Fruit fly (Drosophila melanogaster) whole organism, adult: ENCODE measurements around the gene Trax.
A peak's percentile ranks its signal among the peaks of the same experiment; 100 is the strongest.

Source experiments
- CG11617 ChIP-seq: fragments of 200-800 bp; sonication (Bioruptor generic); optimal IDR thresholded peaks from 2 replicates; lab custom pipeline; 2017; ENCODE audit warnings: mild to moderate bottlenecking, missing biosample characterization, missing genetic modification reagents, missing genetic modification characterization
- CG12768 ChIP-seq: fragments of 200-800 bp; sonication (Bioruptor generic); optimal IDR thresholded peaks from 2 replicates; lab custom pipeline; 2017; ENCODE audit warnings: missing biosample characterization, missing genetic modification characterization, mild to moderate bottlenecking, moderate library complexity, missing genetic modification reagents
- CG14711 ChIP-seq: fragments of 200-800 bp; sonication (Bioruptor generic); optimal IDR thresholded peaks from 2 replicates; lab custom pipeline; 2018; ENCODE audit warnings: missing biosample characterization, mild to moderate bottlenecking, missing genetic modification characterization, moderate library complexity
- CG1620 ChIP-seq: fragments of 200-800 bp; sonication (Bioruptor generic); optimal IDR thresholded peaks from 2 replicates; lab custom pipeline; 2016; ENCODE audit warnings: missing biosample characterization, missing genetic modification characterization
- CG33017 ChIP-seq: fragments of 200-800 bp; sonication (Bioruptor generic); optimal IDR thresholded peaks from 2 replicates; lab custom pipeline; 2018; ENCODE audit warnings: missing biosample characterization, mild to moderate bottlenecking, missing genetic modification characterization, moderate library complexity
- CG5204 ChIP-seq: fragments of 200-800 bp; sonication (Bioruptor generic); optimal IDR thresholded peaks from 2 replicates; lab custom pipeline; 2016; ENCODE audit warnings: missing biosample characterization, missing genetic modification characterization
- CG7045 ChIP-seq: fragments of 200-800 bp; sonication (Bioruptor generic); optimal IDR thresholded peaks from 2 replicates; lab custom pipeline; 2017; ENCODE audit warnings: missing biosample characterization, mild to moderate bottlenecking, missing genetic modification characterization
- CG7101 ChIP-seq: fragments of 200-800 bp; sonication (Bioruptor generic); optimal IDR thresholded peaks from 2 replicates; lab custom pipeline; 2018; ENCODE audit warnings: missing biosample characterization, mild to moderate bottlenecking, missing genetic modification characterization, moderate library complexity
- Clk ChIP-seq: fragments of 200-800 bp; sonication (Bioruptor generic); optimal IDR thresholded peaks from 2 replicates; lab custom pipeline; 2017; ENCODE audit warnings: missing biosample characterization, missing genetic modification characterization
- Crg-1 ChIP-seq: fragments of 200-800 bp; sonication (Bioruptor generic); optimal IDR thresholded peaks from 2 replicates; lab custom pipeline; 2016; ENCODE audit warnings: missing biosample characterization, missing genetic modification characterization
- Hr96 ChIP-seq: fragments of 200-800 bp; sonication (Bioruptor generic); optimal IDR thresholded peaks from 2 replicates; lab custom pipeline; 2016; ENCODE audit warnings: missing biosample characterization, missing genetic modification characterization
- Mnt ChIP-seq: fragments of 200-800 bp; sonication (Bioruptor generic); optimal IDR thresholded peaks from 2 replicates; lab custom pipeline; 2016; ENCODE audit warnings: missing biosample characterization, mild to moderate bottlenecking, missing genetic modification characterization
- bab1 ChIP-seq: fragments of 200-800 bp; sonication (Bioruptor generic); optimal IDR thresholded peaks from 3 replicates; lab custom pipeline; 2019; ENCODE audit warnings: missing biosample characterization, mild to moderate bottlenecking, missing genetic modification characterization, moderate library complexity
- cic ChIP-seq: fragments of 200-800 bp; sonication (Bioruptor generic); optimal IDR thresholded peaks from 2 replicates; lab custom pipeline; 2017; ENCODE audit warnings: missing biosample characterization, mild to moderate bottlenecking, missing genetic modification characterization, moderate library complexity
- cnc ChIP-seq, 2 experiments: fragments of >200 bp; optimal IDR thresholded peaks; 2 replicates each; lab custom pipeline; 2017
- kay ChIP-seq: fragments of 200-800 bp; sonication (Bioruptor generic); peaks from one replicate; lab custom pipeline; 2016; ENCODE audit warnings: missing biosample characterization, missing genetic modification characterization, borderline replicate concordance
- ovo ChIP-seq: fragments of 200-800 bp; sonication (Bioruptor generic); optimal IDR thresholded peaks from 2 replicates; lab custom pipeline; 2016; ENCODE audit warnings: missing biosample characterization, missing genetic modification characterization
- pad ChIP-seq: fragments of 200-800 bp; sonication (Bioruptor generic); optimal IDR thresholded peaks from 3 replicates; lab custom pipeline; 2017; ENCODE audit warnings: missing biosample characterization, missing genetic modification characterization, mild to moderate bottlenecking, moderate library complexity, missing genetic modification reagents
- tj ChIP-seq: fragments of 200-800 bp; sonication (Bioruptor generic); optimal IDR thresholded peaks from 3 replicates; lab custom pipeline; 2017; ENCODE audit warnings: missing biosample characterization, mild to moderate bottlenecking, missing genetic modification characterization, moderate library complexity
- toe ChIP-seq: fragments of 200-800 bp; sonication (Bioruptor generic); optimal IDR thresholded peaks from 2 replicates; lab custom pipeline; 2016; ENCODE audit warnings: missing biosample characterization, missing genetic modification characterization

Trax gene

DNA sequence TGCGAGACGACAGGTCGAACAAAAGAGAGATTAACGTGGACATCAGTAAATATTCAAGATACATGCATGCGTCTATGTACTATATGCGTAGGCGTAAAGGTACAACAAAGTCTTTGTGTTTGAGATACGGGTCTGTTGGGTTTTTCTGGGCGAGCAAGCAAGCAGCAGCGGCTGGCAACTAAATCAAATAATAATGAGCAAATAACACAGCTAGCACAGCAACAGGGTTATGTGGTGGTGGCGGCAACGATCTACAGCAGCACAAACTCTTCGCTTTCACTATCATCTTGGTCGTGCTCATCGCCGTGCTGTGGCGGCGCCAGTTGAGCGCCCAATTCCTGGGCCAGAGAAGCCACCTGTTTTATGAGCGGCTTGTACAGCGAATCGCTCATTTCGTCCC lies 7.5 kb upstream of the Trax start:
- TF ChIP-seq Hr96 (GFP tag; lab: Kevin White, UChicago) (no peak), Mnt (GFP tag; lab: Kevin White, UChicago) (no peak), Clk (GFP tag; lab: Kevin White, UChicago) (no peak), bab1 (GFP tag; lab: Kevin White, UChicago) (no peak), tj (GFP tag; lab: Kevin White, UChicago) (no peak)

DNA sequence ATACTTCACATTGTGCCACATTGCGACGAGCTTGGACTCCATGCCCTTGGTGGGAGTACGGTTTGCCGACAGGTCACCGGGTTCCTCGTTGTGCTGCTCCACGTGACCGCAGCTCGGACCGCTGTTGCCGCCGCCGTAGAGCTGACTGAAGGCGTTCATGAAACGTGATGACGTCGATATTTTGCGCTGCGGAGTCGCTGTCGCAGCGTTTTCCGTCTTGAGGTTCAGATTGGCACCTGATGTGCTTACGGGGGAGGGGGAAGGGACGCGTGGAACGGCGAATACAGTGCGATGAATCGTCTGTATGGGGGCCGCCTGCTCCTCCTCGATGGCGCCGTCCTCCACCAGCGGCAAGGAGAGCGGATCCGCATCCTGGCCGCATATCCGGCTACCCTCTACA lies 5.3 kb upstream of the Trax start:
- no peak for TF ChIP-seq CG5204 (GFP tag; lab: Kevin White, UChicago)
- TF ChIP-seq tj (GFP tag; lab: Kevin White, UChicago) = peak; percentile 100
- TF ChIP-seq Mnt (GFP tag; lab: Kevin White, UChicago) = peak; percentile 10

DNA sequence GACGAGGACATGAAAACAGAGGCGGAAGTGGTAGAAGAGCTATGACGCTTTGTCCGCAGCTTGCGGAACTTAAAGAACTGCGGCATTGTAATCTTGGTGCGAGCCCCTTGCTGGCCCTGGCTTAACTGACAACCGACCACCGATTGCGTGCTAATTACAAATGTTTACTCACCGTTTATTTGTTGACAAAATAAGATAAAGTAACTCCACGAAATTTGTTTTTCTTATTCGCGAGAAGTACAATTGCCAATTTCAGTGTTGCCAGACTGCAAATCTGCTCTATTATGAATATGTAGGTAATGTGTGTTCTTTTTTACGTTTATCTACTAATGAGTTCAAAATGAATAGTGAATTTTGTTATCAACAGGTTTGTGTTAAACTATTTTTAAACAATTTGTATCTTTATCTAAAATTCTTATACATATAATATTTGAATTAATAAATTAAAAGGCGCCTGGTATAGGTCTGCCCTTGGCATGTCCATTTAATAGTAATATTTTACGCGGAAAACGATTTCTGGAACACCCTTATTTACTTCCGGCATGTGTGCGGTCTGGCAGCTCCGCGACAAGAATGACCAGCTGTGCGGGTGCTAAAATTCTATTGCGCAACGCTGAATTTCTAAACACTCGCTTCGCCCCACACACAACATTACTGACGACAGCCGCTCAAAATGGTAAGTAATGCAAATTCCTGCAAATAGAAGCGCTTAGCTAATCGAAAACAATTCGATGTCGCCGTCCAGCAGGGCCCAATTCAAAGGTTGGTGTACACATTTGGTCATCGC lies 4.7 kb upstream of the Trax start, which contains the start of the genes Atg4b and Hibch:
Atg4b (minus strand) TSS at position 280 of the 787 bp plus-strand sequence.
Hibch (plus strand) TSS at position 585 of the 787 bp plus-strand sequence.
- TF ChIP-seq Hr96 (GFP tag; lab: Kevin White, UChicago) (no peak), kay (GFP tag; lab: Kevin White, UChicago) (no peak), CG11617 (GFP tag; lab: Kevin White, UChicago) (peak; percentile 86), cic (peak; percentile 76), toe (GFP tag; lab: Kevin White, UChicago) (no peak), bab1 (GFP tag; lab: Kevin White, UChicago) (peak; percentile 88), CG12768 (peak; percentile 90), ovo (GFP tag; lab: Kevin White, UChicago) (peak; percentile 67), CG33017 (tag; lab: Kevin White, UChicago) (peak; percentile 77), CG1620 (peak; percentile 67), pad (GFP tag; lab: Kevin White, UChicago) (peak; percentile 79), CG7101 (tag; lab: Kevin White, UChicago) (peak; percentile 88), tj (GFP tag; lab: Kevin White, UChicago) (no peak), Crg-1 (GFP tag; lab: Kevin White, UChicago) (peak; percentile 79), CG14711 (peak; percentile 84), CG5204 (GFP tag; lab: Kevin White, UChicago) (no peak), cnc (optimal IDR thresholded peaks at IDR 0.05; lab: Kevin White, UChicago) (no peak), Clk (GFP tag; lab: Kevin White, UChicago) (peak; percentile 79), Mnt (GFP tag; lab: Kevin White, UChicago) (peak; percentile 63), CG7045 (GFP tag; lab: Kevin White, UChicago) (peak; percentile 83)

DNA sequence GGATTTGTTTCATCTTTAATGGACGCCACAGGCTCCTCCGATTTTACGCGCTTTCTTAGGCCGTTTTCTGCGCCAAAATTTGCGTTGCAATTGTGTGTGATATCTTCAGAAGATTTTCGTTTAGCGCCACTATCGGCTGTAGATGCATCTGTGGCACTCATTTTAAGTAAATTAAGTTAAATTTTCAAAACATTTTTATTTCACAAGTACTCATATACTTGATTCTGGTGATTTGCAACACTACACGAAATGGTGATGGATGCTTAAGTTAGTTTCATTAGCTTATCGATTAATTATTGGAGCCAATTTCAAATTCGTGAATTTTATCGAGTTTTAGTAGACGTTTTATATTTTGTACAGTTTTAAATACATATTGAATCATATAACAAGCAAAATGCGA lies 2.1 kb downstream of the Trax start, which contains the start of gene CG6171:
CG6171 (minus strand) TSS at position 250 of the 400 bp plus-strand sequence.
- TF ChIP-seq Crg-1 (GFP tag; lab: Kevin White, UChicago) (peak; percentile 17), CG7101 (tag; lab: Kevin White, UChicago) (peak; percentile 44), Hr96 (GFP tag; lab: Kevin White, UChicago) (no peak), CG5204 (GFP tag; lab: Kevin White, UChicago) (no peak), pad (GFP tag; lab: Kevin White, UChicago) (no peak), CG1620 (peak; percentile 41), bab1 (GFP tag; lab: Kevin White, UChicago) (peak; percentile 46), toe (GFP tag; lab: Kevin White, UChicago) (no peak), Mnt (GFP tag; lab: Kevin White, UChicago) (peak; percentile 9), CG11617 (GFP tag; lab: Kevin White, UChicago) (no peak), CG14711 (peak; percentile 38), cnc (optimal IDR thresholded peaks at IDR 0.05; lab: Kevin White, UChicago) (no peak)

DNA sequence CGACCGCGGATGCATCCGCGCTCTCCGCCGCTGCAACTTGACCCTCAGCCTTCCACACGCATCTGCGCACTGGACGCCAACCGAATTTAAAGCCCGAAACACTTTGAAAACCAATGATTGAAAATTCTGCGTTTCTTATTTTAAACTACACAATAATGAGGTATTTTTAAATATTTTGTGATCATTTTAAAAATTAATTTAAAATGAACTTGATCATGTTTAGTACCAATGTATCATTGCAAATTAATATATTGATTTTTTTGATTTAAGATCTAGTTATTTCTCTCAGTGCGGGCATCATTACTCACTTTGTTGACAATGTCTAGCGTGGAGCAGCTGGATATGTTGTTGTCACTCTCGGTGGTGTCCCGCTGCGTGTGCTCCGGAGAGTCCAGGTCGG lies 5.3 kb downstream of the Trax start:
- peak; percentile 76 for TF ChIP-seq CG7101 (tag; lab: Kevin White, UChicago)
- no peak for TF ChIP-seq Hr96 (GFP tag; lab: Kevin White, UChicago)
- TF ChIP-seq CG11617 (GFP tag; lab: Kevin White, UChicago) = no peak
- peak; percentile 7 for TF ChIP-seq CG12768
- peak; percentile 67 for TF ChIP-seq CG7045 (GFP tag; lab: Kevin White, UChicago)
- TF ChIP-seq CG14711 = peak; percentile 70
- no peak for TF ChIP-seq cnc (optimal IDR thresholded peaks at IDR 0.05; lab: Kevin White, UChicago)
- TF ChIP-seq tj (GFP tag; lab: Kevin White, UChicago) = no peak
- TF ChIP-seq CG33017 (tag; lab: Kevin White, UChicago) = peak; percentile 87

DNA sequence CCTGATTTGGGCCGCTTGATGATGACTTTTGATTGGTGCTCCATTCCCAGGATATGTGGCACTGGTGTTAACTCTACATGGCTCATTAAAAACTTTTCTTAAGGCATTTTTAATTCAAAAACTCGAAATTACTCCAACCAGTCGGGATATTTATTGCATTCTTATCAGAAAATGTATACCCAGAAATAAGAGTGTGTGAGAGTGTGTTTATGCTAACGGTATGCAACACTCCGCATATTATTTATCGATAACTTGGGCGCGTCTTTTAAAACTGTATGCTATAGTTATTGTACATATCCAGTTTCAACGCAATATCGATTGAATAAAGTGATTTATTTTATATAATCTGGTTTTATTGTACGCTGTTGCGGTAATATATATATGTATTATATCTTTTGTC lies 6.0 kb downstream of the Trax start, which contains the start of gene CG34404:
CG34404 (minus strand) TSS at position 189 of the 400 bp plus-strand sequence.
- no peak for TF ChIP-seq CG7045 (GFP tag; lab: Kevin White, UChicago)
- peak; percentile 34 for TF ChIP-seq CG7101 (tag; lab: Kevin White, UChicago)
- no peak for TF ChIP-seq kay (GFP tag; lab: Kevin White, UChicago)
- peak; percentile 24 for TF ChIP-seq CG1620
- no peak for TF ChIP-seq CG12768
- TF ChIP-seq ovo (GFP tag; lab: Kevin White, UChicago) = no peak
- no peak for TF ChIP-seq pad (GFP tag; lab: Kevin White, UChicago)
- TF ChIP-seq Crg-1 (GFP tag; lab: Kevin White, UChicago) = peak; percentile 19
- TF ChIP-seq CG5204 (GFP tag; lab: Kevin White, UChicago) = no peak
- TF ChIP-seq toe (GFP tag; lab: Kevin White, UChicago) = no peak
- TF ChIP-seq Mnt (GFP tag; lab: Kevin White, UChicago) = peak; percentile 10
- no peak for TF ChIP-seq tj (GFP tag; lab: Kevin White, UChicago)
